Worm (Caenorhabditis elegans) whole organism, L3 larva: ENCODE measurements around the gene C02E7.10.

Experiments used
- R02D3.7 ChIP-seq: fragments of 150-350 bp; optimal IDR thresholded peaks from 2 replicates; lab custom pipeline; 2014; ENCODE audit warnings: missing biosample characterization, missing genetic modification characterization
- ama-1 ChIP-seq: fragments of 150-350 bp; optimal IDR thresholded peaks from 2 replicates; lab custom pipeline; 2018
- ceh-28 ChIP-seq: fragments of 150-350 bp; optimal IDR thresholded peaks from 2 replicates; lab custom pipeline; 2014; ENCODE audit warnings: missing biosample characterization, missing genetic modification reagents, missing genetic modification characterization
- ceh-9 ChIP-seq: sonication (generic microtip); optimal IDR thresholded peaks from 2 replicates; lab custom pipeline; 2018; ENCODE audit warnings: missing biosample characterization, missing genetic modification characterization
- egl-27 ChIP-seq: sonication (generic microtip); optimal IDR thresholded peaks from 4 replicates; lab custom pipeline; 2017; ENCODE audit warnings: missing biosample characterization, missing genetic modification reagents, missing genetic modification characterization
- elt-1 ChIP-seq: fragments of 150-350 bp; optimal IDR thresholded peaks from 2 replicates; lab custom pipeline; 2014; ENCODE audit warnings: missing biosample characterization, missing genetic modification characterization
- fos-1 ChIP-seq: fragments of 150-350 bp; optimal IDR thresholded peaks from 2 replicates; lab custom pipeline; 2014; ENCODE audit warnings: missing biosample characterization, missing genetic modification characterization
- hmg-11 ChIP-seq: sonication (generic microtip); optimal IDR thresholded peaks from 2 replicates; lab custom pipeline; 2016; ENCODE audit warnings: missing genetic modification characterization, missing compliant biosample characterization
- nhr-237 ChIP-seq: fragments of 150-350 bp; optimal IDR thresholded peaks from 2 replicates; lab custom pipeline; 2014; ENCODE audit warnings: missing biosample characterization, missing genetic modification characterization
- pha-4 ChIP-seq: fragments of 150-350 bp; optimal IDR thresholded peaks from 2 replicates; lab custom pipeline; 2014; ENCODE audit warnings: missing biosample characterization, missing genetic modification reagents, missing genetic modification characterization
- tbx-2 ChIP-seq: sonication (generic microtip); optimal IDR thresholded peaks from 2 replicates; lab custom pipeline; 2016; ENCODE audit warnings: mild to moderate bottlenecking, missing genetic modification characterization, missing compliant biosample characterization
- unc-62 ChIP-seq: fragments of 150-350 bp; sonication (generic microtip); optimal IDR thresholded peaks from 4 replicates; lab custom pipeline; 2014; ENCODE audit warnings: missing biosample characterization, missing genetic modification reagents, missing genetic modification characterization
- ztf-4 ChIP-seq: fragments of 150-350 bp; optimal IDR thresholded peaks from 2 replicates; lab custom pipeline; 2014; ENCODE audit warnings: missing biosample characterization, missing genetic modification characterization

ce11 chrV:4975140-4975539 lies 42.3 kb upstream of the C02E7.10 start, which contains the start of gene F26G5.1:
- TF ChIP-seq hmg-11 (tag; lab: Kevin White, UChicago) (no peak), ztf-4 (no peak), ceh-9 (tag; lab: Kevin White, UChicago) (no peak), fos-1 (tag; lab: Kevin White, UChicago) (no peak), pha-4 (tag; lab: Kevin White, UChicago) (no peak), elt-1 (tag; lab: Kevin White, UChicago) (no peak), R02D3.7 (no peak), ceh-28 (tag; lab: Kevin White, UChicago) (no peak), unc-62 (GFP tag; lab: Kevin White, UChicago) (no peak), egl-27 (tag; lab: Kevin White, UChicago) (no peak), tbx-2 (no peak), ama-1 (lab: Kevin White, UChicago) (no peak), nhr-237 (tag; lab: Kevin White, UChicago) (no peak)
